Fruit fly (Drosophila melanogaster) whole organism, embryonic: ENCODE data around the gene CG17598.

Experiments
- Bteb2 ChIP-seq: fragments of 200-800 bp; sonication (Bioruptor generic); optimal IDR thresholded peaks from 2 replicates; lab custom pipeline; 2016; ENCODE audit warnings: missing biosample characterization, missing genetic modification characterization
- TFAM ChIP-seq: fragments of 200-800 bp; sonication (Bioruptor generic); optimal IDR thresholded peaks from 2 replicates; lab custom pipeline; 2017; ENCODE audit warnings: missing biosample characterization, missing genetic modification characterization, inconsistent platforms

DNA sequence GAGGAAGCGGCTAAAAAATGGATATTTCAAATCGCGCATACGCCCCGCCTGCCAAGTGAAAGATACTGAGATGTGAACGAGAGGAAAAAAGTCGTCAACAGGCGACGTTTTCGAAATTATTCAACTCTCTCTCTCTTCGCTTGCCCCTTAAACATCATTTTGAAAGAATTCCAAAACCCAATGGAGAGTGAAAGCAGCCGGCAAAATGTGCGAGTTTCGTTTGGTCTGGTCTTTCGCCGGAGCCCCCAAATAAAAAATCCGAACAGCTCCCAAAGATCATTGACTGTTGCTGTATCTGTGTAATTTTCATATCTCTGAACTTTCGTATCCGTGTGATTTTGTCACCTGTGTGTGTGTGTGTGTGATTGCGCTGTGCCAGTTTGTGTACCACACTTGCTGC, 28.1 kb downstream of the CG17598 start:
- TF ChIP-seq TFAM (GFP tag; lab: Kevin White, UChicago): no peak
- no peak for TF ChIP-seq Bteb2 (GFP tag; lab: Kevin White, UChicago)
